Worm (Caenorhabditis elegans) whole organism, L4/young adult: ENCODE data around the gene scvp-1.

Experiments used
- W03F9.2 ChIP-seq: fragments of 150-350 bp; optimal IDR thresholded peaks from 2 replicates; lab custom pipeline; 2014; ENCODE audit warnings: missing biosample characterization, missing genetic modification characterization
- dao-5 ChIP-seq: sonication (generic microtip); optimal IDR thresholded peaks from 2 replicates; lab custom pipeline; 2016; ENCODE audit warnings: missing genotype, missing genetic modification characterization, moderate library complexity, missing compliant biosample characterization
- him-1 ChIP-seq: sonication (generic microtip); optimal IDR thresholded peaks from 2 replicates; lab custom pipeline; 2016; ENCODE audit warnings: missing genotype, missing genetic modification reagents, missing genetic modification characterization, missing compliant biosample characterization

- TF ChIP-seq W03F9.2 (tag; lab: Kevin White, UChicago), result no peak
- TF ChIP-seq him-1 (tag; lab: Kevin White, UChicago), result no peak
- TF ChIP-seq dao-5 (tag; lab: Kevin White, UChicago), result no peak
Measured at ce11 chrV:10915922-10916321, 15.2 kb downstream of the scvp-1 start.
